Worm (Caenorhabditis elegans): ENCODE data around the gene T21C12.4.

DNA sequence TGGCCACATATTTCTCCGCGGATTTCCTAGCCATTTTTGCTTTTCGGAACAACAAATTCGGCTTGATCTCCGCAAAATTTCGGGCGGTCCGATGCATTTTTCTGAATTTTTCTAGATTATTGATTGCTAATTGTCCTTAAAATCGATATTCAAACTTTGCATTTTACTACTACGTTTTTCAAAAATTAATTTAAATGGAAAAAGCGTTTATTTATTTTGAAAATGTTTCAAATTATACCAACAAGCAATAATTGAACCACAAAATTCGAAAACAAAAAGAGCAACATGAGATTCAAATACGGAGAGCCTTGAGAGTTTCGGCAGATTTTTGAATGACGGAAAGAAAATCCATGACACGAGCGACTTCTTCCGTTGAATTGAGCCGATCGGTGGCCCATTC, 37.3 kb upstream of the T21C12.4 start, which contains the start of gene Y45F3A.9:
- TF ChIP-seq lsy-2 (tag; optimal IDR thresholded peaks at IDR 0.05) (no peak), nhr-23 (tag; optimal IDR thresholded peaks at IDR 0.05) (no peak), ztf-11 (tag; optimal IDR thresholded peaks at IDR 0.05) (no peak), unc-39 (tag; optimal IDR thresholded peaks at IDR 0.05) (no peak), R02D3.7 (tag; optimal IDR thresholded peaks at IDR 0.05) (no peak), unc-62 (GFP tag; optimal IDR thresholded peaks at IDR 0.05) (no peak)
